Fruit fly (Drosophila melanogaster): ENCODE measurements around the gene tim.
A peak's percentile ranks its signal among the peaks of the same experiment; 100 is the strongest.

Gene tim

DNA sequence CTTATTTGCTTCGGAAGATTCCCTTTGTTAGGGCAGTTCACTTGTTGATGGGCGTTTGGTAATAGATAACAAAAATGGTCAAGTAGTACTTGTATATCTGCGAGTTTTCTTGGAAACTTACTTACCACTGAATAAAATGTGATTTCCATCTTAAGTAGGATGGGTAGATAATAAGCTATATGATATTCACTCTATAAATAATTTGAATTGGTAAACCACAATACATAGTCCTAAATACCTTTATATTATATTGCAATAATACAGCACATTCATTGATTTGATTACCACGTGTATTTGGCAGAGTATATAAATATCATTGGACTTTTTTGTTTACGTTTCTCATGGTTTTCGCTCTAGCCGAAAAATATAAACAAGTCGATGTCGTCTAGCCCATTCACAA lies 32.0 kb downstream of the tim start (continued):
- no peak for TF ChIP-seq ara (GFP tag; IDR thresholded peaks at IDR 0.05)
- peak; percentile 78 for TF ChIP-seq CG2120 (GFP tag; optimal IDR thresholded peaks at IDR 0.05)
- peak; percentile 49 for TF ChIP-seq Hr3 (GFP tag; optimal IDR thresholded peaks at IDR 0.05)
- TF ChIP-seq CG11247 (GFP tag; IDR thresholded peaks at IDR 0.05): no peak
- no peak for TF ChIP-seq peb (GFP tag; IDR thresholded peaks at IDR 0.05)
- peak; percentile 83 for TF ChIP-seq dysf (GFP tag; IDR thresholded peaks at IDR 0.05)
- TF ChIP-seq ERR (GFP tag; optimal IDR thresholded peaks at IDR 0.05): no peak
- peak; percentile 3 for TF ChIP-seq gcm (GFP tag; optimal IDR thresholded peaks at IDR 0.05)
- TF ChIP-seq CG4617 (GFP tag; optimal IDR thresholded peaks at IDR 0.05; ENCODE audit: borderline replicate concordance): peak; percentile 10
- no peak for TF ChIP-seq CG8089 (GFP tag; optimal IDR thresholded peaks at IDR 0.05)
- TF ChIP-seq Taf1 (GFP tag; IDR thresholded peaks at IDR 0.05): peak; percentile 36; the same call in 1 of the 2 replicates
- TF ChIP-seq Xbp1 (GFP tag; optimal IDR thresholded peaks at IDR 0.05): peak; percentile 57
- TF ChIP-seq Hey (tag; optimal IDR thresholded peaks at IDR 0.05): no peak
- no peak for TF ChIP-seq Dll (GFP tag; IDR thresholded peaks at IDR 0.05; ENCODE audit: partially characterized antibody)
- TF ChIP-seq Lpt (GFP tag; optimal IDR thresholded peaks at IDR 0.05): no peak
- no peak for TF ChIP-seq CG16813 (GFP tag; IDR thresholded peaks at IDR 0.05; ENCODE audit: partially characterized antibody)
- peak; percentile 69 for TF ChIP-seq CG13296 (GFP tag; optimal IDR thresholded peaks at IDR 0.05)
- TF ChIP-seq zfh1 (GFP tag; IDR thresholded peaks at IDR 0.05): no peak
- peak; percentile 40 for TF ChIP-seq Chrac-16 (GFP tag; optimal IDR thresholded peaks at IDR 0.05)
- TF ChIP-seq az2 (GFP tag; optimal IDR thresholded peaks at IDR 0.05): peak; percentile 50
- no peak for TF ChIP-seq inv (GFP tag; IDR thresholded peaks at IDR 0.05; ENCODE audit: partially characterized antibody)
- TF ChIP-seq Hr78 (GFP tag; optimal IDR thresholded peaks at IDR 0.05): no peak
- TF ChIP-seq CG2116 (GFP tag; optimal IDR thresholded peaks at IDR 0.05): no peak
- no peak for TF ChIP-seq CG6254 (GFP tag; optimal IDR thresholded peaks at IDR 0.05)
- no peak for TF ChIP-seq YL-1 (GFP tag; optimal IDR thresholded peaks at IDR 0.05)
- TF ChIP-seq h (optimal IDR thresholded peaks at IDR 0.05): no peak
- peak; percentile 29 for TF ChIP-seq NK7.1 (GFP tag; optimal IDR thresholded peaks at IDR 0.05)
- TF ChIP-seq CG14667 (GFP tag; IDR thresholded peaks at IDR 0.05): peak; percentile 38
- no peak for TF ChIP-seq Usf (GFP tag; optimal IDR thresholded peaks at IDR 0.05)
- TF ChIP-seq cato (GFP tag; optimal IDR thresholded peaks at IDR 0.05; ENCODE audit: borderline replicate concordance): peak; percentile 10
- peak; percentile 65 for TF ChIP-seq CG6765 (GFP tag; optimal IDR thresholded peaks at IDR 0.05)
- TF ChIP-seq CG7963 (GFP tag; IDR thresholded peaks at IDR 0.05; ENCODE audit: partially characterized antibody): no peak
- TF ChIP-seq klu (GFP tag; IDR thresholded peaks at IDR 0.05): peak; percentile 37; the same call in 1 of the 2 replicates
- no peak for TF ChIP-seq CG1647 (GFP tag; optimal IDR thresholded peaks at IDR 0.05)
- peak; percentile 1 for TF ChIP-seq CG16863 (GFP tag; optimal IDR thresholded peaks at IDR 0.05)
- TF ChIP-seq Gug (GFP tag; IDR thresholded peaks at IDR 0.05): peak; percentile 10; the same call in 1 of the 4 replicates
- TF ChIP-seq lov (optimal IDR thresholded peaks at IDR 0.05): no peak
- no peak for TF ChIP-seq lov (GFP tag; IDR thresholded peaks at IDR 0.05)
- peak; percentile 78 for TF ChIP-seq CG9437 (GFP tag; optimal IDR thresholded peaks at IDR 0.05)
- no peak for TF ChIP-seq CG10366 (GFP tag; IDR thresholded peaks at IDR 0.05)
- no peak for TF ChIP-seq ro (GFP tag; IDR thresholded peaks at IDR 0.05)
- no peak; the same call in 2 of the 3 replicates for TF ChIP-seq Mrtf (GFP tag; IDR thresholded peaks at IDR 0.05)
- TF ChIP-seq Hmr (GFP tag; optimal IDR thresholded peaks at IDR 0.05): peak; percentile 73
- TF ChIP-seq CG15479 (GFP tag; optimal IDR thresholded peaks at IDR 0.05): no peak
- peak; percentile 30 for TF ChIP-seq odd (GFP tag; optimal IDR thresholded peaks at IDR 0.05)
- peak; percentile 65 for TF ChIP-seq fd96Cb (tag; optimal IDR thresholded peaks at IDR 0.05)
- peak; percentile 39; the same call in 1 of the 2 replicates for TF ChIP-seq CG7372 (GFP tag; IDR thresholded peaks at IDR 0.05)
- TF ChIP-seq CG4820 (GFP tag; optimal IDR thresholded peaks at IDR 0.05): peak; percentile 9
- no peak for TF ChIP-seq HmgD (GFP tag; optimal IDR thresholded peaks at IDR 0.05)
- TF ChIP-seq bab2 (GFP tag; optimal IDR thresholded peaks at IDR 0.05): peak; percentile 50
- no peak for TF ChIP-seq Nf-YA (GFP tag; IDR thresholded peaks at IDR 0.05)
- no peak for TF ChIP-seq emc (GFP tag; optimal IDR thresholded peaks at IDR 0.05)
